Fruit fly (Drosophila melanogaster) whole organism, embryonic: ENCODE measurements around the gene Ubc6.

Experiments used
- Abd-B ChIP-seq: fragments of 200-800 bp; sonication (Bioruptor generic); optimal IDR thresholded peaks from 2 replicates; lab custom pipeline; 2018; ENCODE audit warnings: missing biosample characterization, mild to moderate bottlenecking, missing genetic modification characterization, moderate library complexity
- CG10267 ChIP-seq: fragments of 200-800 bp; sonication (Bioruptor generic); optimal IDR thresholded peaks from 2 replicates; lab custom pipeline; 2018; ENCODE audit warnings: missing biosample characterization, mild to moderate bottlenecking, missing genetic modification characterization, moderate library complexity
- CG10462 ChIP-seq: fragments of 200-800 bp; sonication (Bioruptor generic); optimal IDR thresholded peaks from 2 replicates; lab custom pipeline; 2016; ENCODE audit warnings: missing biosample characterization, missing genetic modification characterization
- CG10959 ChIP-seq: fragments of 200-800 bp; sonication (Bioruptor generic); IDR thresholded peaks from 2 replicates; pipeline ENCODE4 v1.3.6; 2022; ENCODE audit warnings: missing biosample characterization, missing genetic modification characterization
- CG13287 ChIP-seq: fragments of 200-800 bp; sonication (Bioruptor generic); IDR thresholded peaks from 2 replicates; pipeline ENCODE4 v1.3.6; 2022; ENCODE audit warnings: missing biosample characterization, missing genetic modification characterization; ENCODE audit not compliant: partially characterized antibody
- CG13424 ChIP-seq: fragments of 200-800 bp; sonication (Bioruptor generic); optimal IDR thresholded peaks from 2 replicates; lab custom pipeline; 2019; ENCODE audit warnings: missing biosample characterization, mild to moderate bottlenecking, missing genetic modification characterization, moderate library complexity
- CG14710 ChIP-seq: fragments of 200-800 bp; sonication (Bioruptor generic); optimal IDR thresholded peaks from 3 replicates; lab custom pipeline; 2019; ENCODE audit warnings: missing biosample characterization, mild to moderate bottlenecking, missing genetic modification characterization, moderate library complexity
- CG1647 ChIP-seq: fragments of 200-800 bp; sonication (Bioruptor generic); optimal IDR thresholded peaks from 3 replicates; lab custom pipeline; 2016; ENCODE audit warnings: missing biosample characterization, missing genetic modification characterization
- CG3838 ChIP-seq: fragments of 200-800 bp; sonication (Bioruptor generic); optimal IDR thresholded peaks from 3 replicates; lab custom pipeline; 2016; ENCODE audit warnings: missing biosample characterization, missing genetic modification characterization
- CG4282 ChIP-seq: fragments of 200-800 bp; sonication (Bioruptor generic); optimal IDR thresholded peaks from 2 replicates; lab custom pipeline; 2016; ENCODE audit warnings: missing biosample characterization, missing genetic modification characterization
- CG4730 ChIP-seq: fragments of 200-800 bp; sonication (Bioruptor generic); IDR thresholded peaks from 2 replicates; pipeline ENCODE4 v1.3.6; 2022; ENCODE audit warnings: missing biosample characterization, missing genetic modification characterization
- CG5180 ChIP-seq: fragments of 200-800 bp; sonication (Bioruptor generic); optimal IDR thresholded peaks from 3 replicates; lab custom pipeline; 2017; ENCODE audit warnings: missing biosample characterization, missing genetic modification characterization, mild to moderate bottlenecking, moderate library complexity, missing genetic modification reagents
- CG6813 ChIP-seq: fragments of 200-800 bp; sonication (Bioruptor generic); optimal IDR thresholded peaks from 2 replicates; lab custom pipeline; 2017; ENCODE audit warnings: missing biosample characterization, missing genetic modification characterization, mild to moderate bottlenecking, moderate library complexity, missing genetic modification reagents
- CG7556 ChIP-seq: fragments of 200-800 bp; sonication (Bioruptor generic); optimal IDR thresholded peaks from 2 replicates; lab custom pipeline; 2017; ENCODE audit warnings: missing biosample characterization, mild to moderate bottlenecking, missing genetic modification characterization
- E2f1 ChIP-seq: fragments of 200-800 bp; sonication (Bioruptor generic); IDR thresholded peaks from 2 replicates; pipeline ENCODE4 v1.3.6; 2022; ENCODE audit warnings: missing biosample characterization, missing genetic modification characterization
- E2f2 ChIP-seq: fragments of 200-800 bp; sonication (Bioruptor generic); IDR thresholded peaks from 2 replicates; pipeline ENCODE4 v1.3.6; 2022; ENCODE audit warnings: missing biosample characterization, missing genetic modification characterization
- Eip74EF ChIP-seq, 2 experiments: fragments of 200-800 bp in 1 of 2; fragments of >200 bp in 1 of 2; sonication (Bioruptor generic) in 1 of 2; optimal IDR thresholded peaks; 2 replicates each; lab custom pipeline; 2017 to 2019; ENCODE audit warnings: missing biosample characterization in 2 of 2, missing genetic modification characterization in 2 of 2, mild to moderate bottlenecking in 1 of 2, moderate library complexity in 1 of 2
- H15 ChIP-seq: fragments of 200-800 bp; sonication (Bioruptor generic); IDR thresholded peaks from 3 replicates; pipeline ENCODE4 v1.3.6; 2022; ENCODE audit warnings: missing biosample characterization, missing genetic modification characterization
- HHEX ChIP-seq: fragments of 200-800 bp; sonication (Bioruptor generic); optimal IDR thresholded peaks from 3 replicates; lab custom pipeline; 2017; ENCODE audit warnings: missing biosample characterization, mild to moderate bottlenecking, missing genetic modification characterization, missing genetic modification reagents
- HLHmδ ChIP-seq: fragments of 200-800 bp; sonication (Bioruptor generic); optimal IDR thresholded peaks from 2 replicates; lab custom pipeline; 2018; ENCODE audit warnings: missing biosample characterization, mild to moderate bottlenecking, missing genetic modification characterization, moderate library complexity
- HmgZ ChIP-seq: fragments of 200-800 bp; sonication (Bioruptor generic); optimal IDR thresholded peaks from 2 replicates; lab custom pipeline; 2018; ENCODE audit warnings: missing biosample characterization, mild to moderate bottlenecking, missing genetic modification characterization
- Med ChIP-seq: fragments of 200-800 bp; sonication (Bioruptor generic); peaks from one replicate; lab custom pipeline; 2016; ENCODE audit warnings: missing biosample characterization, missing genetic modification characterization, mild to moderate bottlenecking, inconsistent platforms, moderate library complexity
- Xrp1 ChIP-seq: fragments of 200-800 bp; sonication (Bioruptor generic); IDR thresholded peaks from 2 replicates; pipeline ENCODE4 v1.3.6; 2022; ENCODE audit warnings: missing biosample characterization, missing genetic modification characterization
- amos ChIP-seq: fragments of 200-800 bp; sonication (Bioruptor generic); IDR thresholded peaks from 2 replicates; pipeline ENCODE4 v1.3.6; 2022; ENCODE audit warnings: missing biosample characterization, missing genetic modification characterization; ENCODE audit not compliant: partially characterized antibody
- az2 ChIP-seq: fragments of 200-800 bp; sonication (Bioruptor generic); optimal IDR thresholded peaks from 3 replicates; lab custom pipeline; 2016; ENCODE audit warnings: missing biosample characterization, missing genetic modification characterization
- cad ChIP-seq: fragments of >200 bp; optimal IDR thresholded peaks from 2 replicates; lab custom pipeline; 2017; ENCODE audit warnings: missing biosample characterization, missing genetic modification characterization
- chinmo ChIP-seq: fragments of 200-800 bp; sonication (Bioruptor generic); IDR thresholded peaks from 4 replicates; pipeline ENCODE4 v1.3.6; 2022; ENCODE audit warnings: missing biosample characterization, missing genetic modification characterization; ENCODE audit not compliant: partially characterized antibody
- chm ChIP-seq: fragments of 200-800 bp; sonication (Bioruptor generic); IDR thresholded peaks from 2 replicates; pipeline ENCODE4 v1.3.6; 2022; ENCODE audit warnings: missing biosample characterization, missing genetic modification characterization
- dan ChIP-seq: fragments of 200-800 bp; sonication (Bioruptor generic); IDR thresholded peaks from 2 replicates; pipeline ENCODE4 v1.3.6; 2022; ENCODE audit warnings: missing biosample characterization, missing genetic modification characterization
- ewg ChIP-seq: fragments of 200-800 bp; sonication (Bioruptor generic); optimal IDR thresholded peaks from 3 replicates; lab custom pipeline; 2017; ENCODE audit warnings: mild to moderate bottlenecking, missing biosample characterization, missing genetic modification reagents, missing genetic modification characterization
- grn ChIP-seq: fragments of 200-800 bp; sonication (Bioruptor generic); optimal IDR thresholded peaks from 3 replicates; lab custom pipeline; 2017; ENCODE audit warnings: missing biosample characterization, missing genetic modification characterization
- gt ChIP-seq: fragments of 200-800 bp; sonication (Bioruptor generic); IDR thresholded peaks from 2 replicates; pipeline ENCODE4 v1.3.6; 2022; ENCODE audit warnings: missing biosample characterization, missing genetic modification characterization
- lov ChIP-seq, 2 experiments: fragments of 200-800 bp in 1 of 2; fragments of >200 bp in 1 of 2; sonication (Bioruptor generic) in 1 of 2; IDR thresholded peaks in 1 of 2; optimal IDR thresholded peaks in 1 of 2; 2 replicates in 1 of 2; 3 replicates in 1 of 2; pipeline versions ENCODE4 v1.3.6 to Lab custom; 2017 to 2022; ENCODE audit warnings: missing biosample characterization in 1 of 2, missing genetic modification characterization in 1 of 2
- maf-S ChIP-seq: fragments of 200-800 bp; sonication (Bioruptor generic); optimal IDR thresholded peaks from 2 replicates; lab custom pipeline; 2016; ENCODE audit warnings: missing biosample characterization, missing genetic modification characterization
- oc ChIP-seq: fragments of 200-800 bp; sonication (Bioruptor generic); optimal IDR thresholded peaks from 2 replicates; lab custom pipeline; 2018; ENCODE audit warnings: missing biosample characterization, mild to moderate bottlenecking, missing genetic modification characterization, moderate library complexity
- onecut ChIP-seq: fragments of 200-800 bp; sonication (Bioruptor generic); IDR thresholded peaks from 2 replicates; pipeline ENCODE4 v1.3.6; 2022; ENCODE audit warnings: missing biosample characterization, missing genetic modification characterization
- pb ChIP-seq: fragments of 200-800 bp; sonication (Bioruptor generic); optimal IDR thresholded peaks from 3 replicates; lab custom pipeline; 2016; ENCODE audit warnings: missing biosample characterization, missing genetic modification characterization
- ro ChIP-seq: fragments of 200-800 bp; sonication (Bioruptor generic); IDR thresholded peaks from 2 replicates; pipeline ENCODE4 v1.3.6; 2022; ENCODE audit warnings: missing biosample characterization, missing genetic modification characterization
- sd ChIP-seq: fragments of 200-800 bp; sonication (Bioruptor generic); optimal IDR thresholded peaks from 3 replicates; lab custom pipeline; 2018; ENCODE audit warnings: missing biosample characterization, mild to moderate bottlenecking, missing genetic modification characterization, moderate library complexity
- seq ChIP-seq: fragments of 200-800 bp; sonication (Bioruptor generic); IDR thresholded peaks from 2 replicates; pipeline ENCODE4 v1.3.6; 2022; ENCODE audit warnings: missing biosample characterization, missing genetic modification characterization
- sqz ChIP-seq: fragments of 200-800 bp; sonication (Bioruptor generic); optimal IDR thresholded peaks from 3 replicates; lab custom pipeline; 2018; ENCODE audit warnings: missing biosample characterization, mild to moderate bottlenecking, missing genetic modification characterization
- ssp ChIP-seq: fragments of 200-800 bp; sonication (Bioruptor generic); IDR thresholded peaks from 2 replicates; pipeline ENCODE4 v1.3.6; 2022; ENCODE audit warnings: missing biosample characterization, missing genetic modification characterization
- sug ChIP-seq: fragments of 200-800 bp; optimal IDR thresholded peaks from 2 replicates; lab custom pipeline; 2019; ENCODE audit warnings: missing biosample characterization, mild to moderate bottlenecking, missing genetic modification characterization, moderate library complexity
- tll ChIP-seq, 2 experiments: fragments of 200-800 bp in 1 of 2; fragments of >200 bp in 1 of 2; sonication (Bioruptor generic) in 1 of 2; optimal IDR thresholded peaks; 2 replicates each; lab custom pipeline; 2017 to 2019; ENCODE audit warnings: missing biosample characterization in 2 of 2, missing genetic modification characterization in 2 of 2, mild to moderate bottlenecking in 1 of 2, moderate library complexity in 1 of 2
- vnd ChIP-seq: fragments of 200-800 bp; sonication (Bioruptor generic); IDR thresholded peaks from 3 replicates; pipeline ENCODE4 v1.3.6; 2022; ENCODE audit warnings: missing biosample characterization, missing genetic modification characterization; ENCODE audit not compliant: partially characterized antibody
- wdn ChIP-seq: fragments of 200-800 bp; sonication (Bioruptor generic); IDR thresholded peaks from 2 replicates; pipeline ENCODE4 v1.3.6; 2022; ENCODE audit warnings: missing biosample characterization, missing genetic modification characterization
- wor ChIP-seq: fragments of 200-800 bp; sonication (Bioruptor generic); IDR thresholded peaks from 2 replicates; pipeline ENCODE4 v1.3.6; 2022; ENCODE audit warnings: missing biosample characterization, missing genetic modification characterization

Ubc6 gene

dm6 chr3R:4996529-4996975 is 44.1 kb upstream of the Ubc6 start (continued):
- TF ChIP-seq E2f2 (GFP tag; lab: Robert Waterston, UW) (no peak), seq (0 out of 2 replicates have a peak, but pooled peaks have one; percentile 12), CG4282 (GFP tag; lab: Kevin White, UChicago) (no peak), vnd (GFP tag; lab: Robert Waterston, UW) (peak; percentile 19; the same call in 1 of the 3 replicates), sug (tag; lab: Kevin White, UChicago) (peak; percentile 24), pb (GFP tag; lab: Kevin White, UChicago) (peak; percentile 2), HmgZ (tag; lab: Kevin White, UChicago) (peak; percentile 6), H15 (0 out of 3 replicates have a peak, but pooled peaks have one; percentile 7), sqz (GFP tag; lab: Kevin White, UChicago) (peak; percentile 30), gt (GFP tag; lab: Robert Waterston, UW) (no peak), oc (tag; lab: Kevin White, UChicago) (peak; percentile 76), wdn (GFP tag; lab: Robert Waterston, UW) (no peak), CG6813 (GFP tag; lab: Kevin White, UChicago) (peak; percentile 20), HLHmδ (GFP tag; lab: Kevin White, UChicago) (peak; percentile 93), amos (GFP tag; lab: Robert Waterston, UW) (no peak), sd (tag; lab: Kevin White, UChicago) (peak; percentile 60), chm (GFP tag; lab: Robert Waterston, UW) (peak; percentile 80), Med (GFP tag; lab: Kevin White, UChicago) (peak; percentile 76), lov (optimal IDR thresholded peaks at IDR 0.05; lab: Kevin White, UChicago) (no peak), lov (GFP tag; IDR thresholded peaks at IDR 0.05; lab: Robert Waterston, UW) (0 out of 3 replicates have a peak, but pooled peaks have one; percentile 69), dan (GFP tag; lab: Robert Waterston, UW) (no peak), cad (GFP tag; lab: Kevin White, UChicago) (peak; percentile 33), Xrp1 (peak; percentile 32), ssp (GFP tag; lab: Robert Waterston, UW) (0 out of 2 replicates have a peak, but pooled peaks have one; percentile 11), chinmo (GFP tag; lab: Robert Waterston, UW) (0 out of 4 replicates have a peak, but pooled peaks have one; percentile 41), Eip74EF (GFP tag; optimal IDR thresholded peaks at IDR 0.05; lab: Kevin White, UChicago) (peak in 1 of 2 experiments; percentile 54), HHEX (GFP tag; lab: Kevin White, UChicago) (no peak), CG3838 (peak; percentile 13), onecut (GFP tag; lab: Robert Waterston, UW) (peak; percentile 48), CG5180 (GFP tag; lab: Kevin White, UChicago) (peak; percentile 60), CG10462 (GFP tag; lab: Kevin White, UChicago) (no peak)

- TF ChIP-seq CG1647 (GFP tag; lab: Kevin White, UChicago) (no peak), chinmo (GFP tag; lab: Robert Waterston, UW) (peak; percentile 54; the same call in 1 of the 4 replicates), tll (GFP tag; optimal IDR thresholded peaks at IDR 0.05; lab: Kevin White, UChicago) (no peak), grn (GFP tag; lab: Kevin White, UChicago) (peak; percentile 32), az2 (GFP tag; lab: Kevin White, UChicago) (no peak), CG7556 (GFP tag; lab: Kevin White, UChicago) (peak; percentile 21), CG4730 (GFP tag; lab: Robert Waterston, UW) (peak; percentile 13; the same call in 1 of the 2 replicates), Abd-B (GFP tag; lab: Kevin White, UChicago) (no peak), CG6813 (GFP tag; lab: Kevin White, UChicago) (no peak), ro (GFP tag; lab: Robert Waterston, UW) (no peak), wor (no peak), E2f1 (GFP tag; lab: Robert Waterston, UW) (no peak), CG10959 (GFP tag; lab: Robert Waterston, UW) (no peak), maf-S (GFP tag; lab: Kevin White, UChicago) (no peak), CG14710 (peak; percentile 30), sd (tag; lab: Kevin White, UChicago) (peak; percentile 47), CG10267 (tag; lab: Kevin White, UChicago) (no peak), CG13287 (no peak), CG13424 (peak; percentile 8), ewg (GFP tag; lab: Kevin White, UChicago) (no peak)
Measured at dm6 chr3R:4995549-4996277, 43.2 kb upstream of the Ubc6 start.
